Fruit fly (Drosophila melanogaster): ENCODE measurements around the gene CG34109.

The CG34109 gene

DNA sequence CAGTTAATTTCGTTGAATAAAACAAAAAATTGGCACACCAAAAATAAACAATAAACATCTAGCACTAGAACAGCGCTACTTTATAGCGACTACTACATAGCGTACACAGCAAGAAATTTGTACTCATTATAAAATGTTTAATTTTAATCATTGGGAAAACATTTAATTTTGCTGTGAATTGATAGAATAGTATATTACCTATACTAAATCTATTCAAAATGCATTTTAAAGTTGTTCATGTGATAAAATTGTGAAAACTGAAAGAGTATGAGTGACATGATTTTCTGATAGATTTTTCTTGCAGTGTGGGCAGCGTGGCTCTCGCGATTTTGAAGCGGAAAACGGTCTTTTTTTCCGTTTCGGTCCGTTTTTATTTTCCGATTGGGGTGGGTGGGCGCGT, 32.6 kb upstream of the CG34109 start (continued):
- TF ChIP-seq CG9727 (GFP tag; optimal IDR thresholded peaks at IDR 0.05) (peak; percentile 14), Med (GFP tag) (peak; percentile 74), CG5180 (GFP tag; optimal IDR thresholded peaks at IDR 0.05) (no peak), Rfx (GFP tag; IDR thresholded peaks at IDR 0.05) (peak; percentile 39; the same call in 1 of the 2 replicates), CG12942 (GFP tag; optimal IDR thresholded peaks at IDR 0.05) (no peak), CG6689 (GFP tag; IDR thresholded peaks at IDR 0.05) (peak; percentile 42; the same call in 1 of the 2 replicates), H2.0 (GFP tag; IDR thresholded peaks at IDR 0.05) (no peak), sob (GFP tag; IDR thresholded peaks at IDR 0.05) (0 out of 2 replicates have a peak, but pooled peaks have one; percentile 18), pan (optimal IDR thresholded peaks at IDR 0.05) (no peak), pan (GFP tag; optimal IDR thresholded peaks at IDR 0.05 in 1 of 2, IDR thresholded peaks at IDR 0.05 in 1 of 2) (peak in 1 of 2 experiments; percentile 55), Dek (tag; optimal IDR thresholded peaks at IDR 0.05) (no peak), CG17359 (tag; optimal IDR thresholded peaks at IDR 0.05) (peak; percentile 25), zfh1 (GFP tag; IDR thresholded peaks at IDR 0.05) (no peak), disco-r (GFP tag; optimal IDR thresholded peaks at IDR 0.05) (no peak), Ravus (GFP tag; IDR thresholded peaks at IDR 0.05) (no peak), CoRest (tag; optimal IDR thresholded peaks at IDR 0.05) (peak; percentile 50), CG9215 (GFP tag; IDR thresholded peaks at IDR 0.05) (peak; percentile 37; the same call in 1 of the 2 replicates), HHEX (GFP tag; optimal IDR thresholded peaks at IDR 0.05) (peak; percentile 5), CG2120 (GFP tag; optimal IDR thresholded peaks at IDR 0.05) (peak; percentile 51), CG10147 (GFP tag; optimal IDR thresholded peaks at IDR 0.05) (no peak), pfk (GFP tag; optimal IDR thresholded peaks at IDR 0.05) (no peak), wor (GFP tag; IDR thresholded peaks at IDR 0.05) (no peak), mld (GFP tag; IDR thresholded peaks at IDR 0.05; ENCODE audit: partially characterized antibody) (no peak), seq (GFP tag; IDR thresholded peaks at IDR 0.05) (peak; percentile 40; the same call in 1 of the 2 replicates), CG4424 (GFP tag; optimal IDR thresholded peaks at IDR 0.05) (peak; percentile 22), CG12155 (GFP tag; optimal IDR thresholded peaks at IDR 0.05) (peak; percentile 14), crol (GFP tag; IDR thresholded peaks at IDR 0.05) (no peak), HLHmδ (GFP tag; optimal IDR thresholded peaks at IDR 0.05) (no peak), fd96Cb (tag; optimal IDR thresholded peaks at IDR 0.05) (peak; percentile 18), Chrac-16 (GFP tag; optimal IDR thresholded peaks at IDR 0.05) (peak; percentile 4), CG6254 (GFP tag; optimal IDR thresholded peaks at IDR 0.05) (no peak), CG31388 (GFP tag; optimal IDR thresholded peaks at IDR 0.05) (no peak), lab (GFP tag; optimal IDR thresholded peaks at IDR 0.05) (peak; percentile 34), Drgx (GFP tag; IDR thresholded peaks at IDR 0.05) (peak; percentile 51; the same call in 1 of the 2 replicates), CG30020 (tag; optimal IDR thresholded peaks at IDR 0.05) (no peak), Ets65A (GFP tag) (peak; percentile 19), Hand (GFP tag; optimal IDR thresholded peaks at IDR 0.05) (no peak), yki (optimal IDR thresholded peaks at IDR 0.05) (no peak), CG7556 (GFP tag; optimal IDR thresholded peaks at IDR 0.05) (peak; percentile 51), CG15696 (tag; optimal IDR thresholded peaks at IDR 0.05) (peak; percentile 0), lmd (GFP tag; IDR thresholded peaks at IDR 0.05) (peak; percentile 28; the same call in 1 of the 2 replicates), CG16815 (GFP tag; optimal IDR thresholded peaks at IDR 0.05) (no peak), Hr51 (GFP tag; optimal IDR thresholded peaks at IDR 0.05) (peak in 1 of 2 experiments; percentile 70), ftz-f1 (GFP tag; optimal IDR thresholded peaks at IDR 0.05) (no peak), cas (GFP tag; IDR thresholded peaks at IDR 0.05) (no peak), dysf (GFP tag; IDR thresholded peaks at IDR 0.05) (peak; percentile 63; the same call in 2 of the 3 replicates), Bgb (GFP tag; IDR thresholded peaks at IDR 0.05; ENCODE audit: partially characterized antibody) (no peak), tgo (GFP tag; IDR thresholded peaks at IDR 0.05) (peak; percentile 39; the same call in 1 of the 3 replicates), CG9932 (GFP tag; IDR thresholded peaks at IDR 0.05) (peak; percentile 50), CG1233 (GFP tag; optimal IDR thresholded peaks at IDR 0.05) (no peak), CG1792 (GFP tag; optimal IDR thresholded peaks at IDR 0.05) (no peak)
